Fruit fly (Drosophila melanogaster) whole organism, prepupa: ENCODE data around the gene CG13784.

Source experiments
- Blimp-1 ChIP-seq: fragments of 200-800 bp; sonication (Bioruptor generic); optimal IDR thresholded peaks from 3 replicates; lab custom pipeline; 2017; ENCODE audit warnings: missing biosample characterization, missing genetic modification characterization, mild to moderate bottlenecking, moderate library complexity, missing genetic modification reagents
- CG10631 ChIP-seq: fragments of 200-800 bp; sonication (Bioruptor generic); optimal IDR thresholded peaks from 2 replicates; lab custom pipeline; 2016; ENCODE audit warnings: missing biosample characterization, missing genetic modification characterization
- CG10669 ChIP-seq: fragments of 200-800 bp; sonication (Bioruptor generic); optimal IDR thresholded peaks from 3 replicates; lab custom pipeline; 2018; ENCODE audit warnings: missing biosample characterization, mild to moderate bottlenecking, missing genetic modification characterization, moderate library complexity
- CG11902 ChIP-seq: fragments of 200-800 bp; sonication (Bioruptor generic); optimal IDR thresholded peaks from 3 replicates; lab custom pipeline; 2016; ENCODE audit warnings: missing biosample characterization, missing genetic modification characterization
- CG15336 ChIP-seq: fragments of 200-800 bp; sonication (Bioruptor generic); IDR thresholded peaks from 2 replicates; pipeline ENCODE4 v1.3.6; 2022; ENCODE audit warnings: missing biosample characterization, missing genetic modification characterization
- CG1621 ChIP-seq: fragments of 200-800 bp; sonication (Bioruptor generic); optimal IDR thresholded peaks from 3 replicates; lab custom pipeline; 2018; ENCODE audit warnings: missing biosample characterization, mild to moderate bottlenecking, missing genetic modification characterization
- CG16779 ChIP-seq: fragments of 200-800 bp; sonication (Bioruptor generic); optimal IDR thresholded peaks from 3 replicates; lab custom pipeline; 2017; ENCODE audit warnings: missing biosample characterization, mild to moderate bottlenecking, missing genetic modification characterization
- CG31627 ChIP-seq: fragments of 200-800 bp; sonication (Bioruptor generic); optimal IDR thresholded peaks from 3 replicates; lab custom pipeline; 2016; ENCODE audit warnings: missing biosample characterization, missing genetic modification characterization
- CG34406 ChIP-seq: fragments of 200-800 bp; sonication (Bioruptor generic); optimal IDR thresholded peaks from 3 replicates; lab custom pipeline; 2016; ENCODE audit warnings: missing biosample characterization, missing genetic modification characterization
- CG3919 ChIP-seq: fragments of 200-800 bp; sonication (Bioruptor generic); optimal IDR thresholded peaks from 3 replicates; lab custom pipeline; 2016; ENCODE audit warnings: missing biosample characterization, missing genetic modification characterization
- CG6163 ChIP-seq: fragments of 200-800 bp; sonication (Bioruptor generic); IDR thresholded peaks from 3 replicates; pipeline ENCODE4 v1.3.6; 2022; ENCODE audit warnings: missing biosample characterization, missing genetic modification characterization
- CG6808 ChIP-seq: fragments of 200-800 bp; sonication (Bioruptor generic); optimal IDR thresholded peaks from 3 replicates; lab custom pipeline; 2017; ENCODE audit warnings: missing biosample characterization, missing genetic modification characterization, mild to moderate bottlenecking, moderate library complexity, missing genetic modification reagents
- CG6854 ChIP-seq: fragments of 200-800 bp; sonication (Bioruptor generic); optimal IDR thresholded peaks from 2 replicates; lab custom pipeline; 2017; ENCODE audit warnings: missing biosample characterization, mild to moderate bottlenecking, missing genetic modification characterization
- CG8119 ChIP-seq: fragments of 200-800 bp; sonication (Bioruptor generic); IDR thresholded peaks from 3 replicates; pipeline ENCODE4 v1.3.6; 2022; ENCODE audit warnings: missing biosample characterization, missing genetic modification characterization
- CG8319 ChIP-seq: fragments of 200-800 bp; sonication (Bioruptor generic); optimal IDR thresholded peaks from 3 replicates; lab custom pipeline; 2016; ENCODE audit warnings: missing biosample characterization, missing genetic modification characterization
- CG8632 ChIP-seq: fragments of 200-800 bp; sonication (Bioruptor generic); optimal IDR thresholded peaks from 3 replicates; lab custom pipeline; 2016; ENCODE audit warnings: missing biosample characterization, missing genetic modification characterization
- Eip75B ChIP-seq: fragments of 200-800 bp; sonication (Bioruptor generic); optimal IDR thresholded peaks from 3 replicates; lab custom pipeline; 2016; ENCODE audit warnings: missing biosample characterization, missing genetic modification characterization
- Ets21C ChIP-seq: fragments of 200-800 bp; sonication (Bioruptor generic); optimal IDR thresholded peaks from 3 replicates; lab custom pipeline; 2016; ENCODE audit warnings: missing biosample characterization, missing genetic modification characterization
- Gug ChIP-seq: fragments of 200-800 bp; sonication (Bioruptor generic); IDR thresholded peaks from 2 replicates; pipeline ENCODE4 v1.3.6; 2022; ENCODE audit warnings: missing biosample characterization, missing genetic modification characterization
- Hr38 ChIP-seq: sonication (Bioruptor generic); optimal IDR thresholded peaks from 2 replicates; lab custom pipeline; 2016; ENCODE audit warnings: missing biosample characterization, missing genetic modification characterization
- Hr39 ChIP-seq: fragments of 200-800 bp; sonication (Bioruptor generic); optimal IDR thresholded peaks from 2 replicates; lab custom pipeline; 2016; ENCODE audit warnings: missing biosample characterization, missing genetic modification characterization
- Lpt ChIP-seq: fragments of 200-800 bp; sonication (Bioruptor generic); optimal IDR thresholded peaks from 3 replicates; lab custom pipeline; 2016; ENCODE audit warnings: missing biosample characterization, missing genetic modification characterization
- OdsH ChIP-seq: fragments of 200-800 bp; sonication (Bioruptor generic); optimal IDR thresholded peaks from 3 replicates; lab custom pipeline; 2016; ENCODE audit warnings: missing biosample characterization, missing genetic modification characterization
- Smox ChIP-seq: fragments of 200-800 bp; sonication (Bioruptor generic); optimal IDR thresholded peaks from 3 replicates; lab custom pipeline; 2016; ENCODE audit warnings: missing biosample characterization, missing genetic modification characterization
- Sox15 ChIP-seq: fragments of 200-800 bp; sonication (Bioruptor generic); optimal IDR thresholded peaks from 3 replicates; lab custom pipeline; 2016; ENCODE audit warnings: missing biosample characterization, missing genetic modification characterization
- achi ChIP-seq: fragments of 200-800 bp; sonication (Bioruptor generic); optimal IDR thresholded peaks from 3 replicates; lab custom pipeline; 2016; ENCODE audit warnings: missing biosample characterization, missing genetic modification characterization
- acj6 ChIP-seq: fragments of 200-800 bp; sonication (Bioruptor generic); optimal IDR thresholded peaks from 3 replicates; lab custom pipeline; 2016; ENCODE audit warnings: missing biosample characterization, missing genetic modification characterization
- cyc ChIP-seq: fragments of 200-800 bp; sonication (Bioruptor generic); optimal IDR thresholded peaks from 3 replicates; lab custom pipeline; 2016; ENCODE audit warnings: missing biosample characterization, missing genetic modification characterization
- eg ChIP-seq: fragments of 200-800 bp; sonication (Bioruptor generic); IDR thresholded peaks from 3 replicates; pipeline ENCODE4 v1.3.6; 2022; ENCODE audit warnings: missing biosample characterization, missing genetic modification characterization
- esn ChIP-seq: fragments of 200-800 bp; sonication (Bioruptor generic); optimal IDR thresholded peaks from 2 replicates; lab custom pipeline; 2016; ENCODE audit warnings: missing biosample characterization, mild to moderate bottlenecking, missing genetic modification characterization, moderate library complexity
- fkh ChIP-seq: fragments of 200-800 bp; sonication (Bioruptor generic); optimal IDR thresholded peaks from 3 replicates; lab custom pipeline; 2017; ENCODE audit warnings: missing biosample characterization, mild to moderate bottlenecking, missing genetic modification characterization, moderate library complexity
- pdm3 ChIP-seq: fragments of 200-800 bp; sonication (Bioruptor generic); optimal IDR thresholded peaks from 3 replicates; lab custom pipeline; 2016; ENCODE audit warnings: missing biosample characterization, missing genetic modification characterization
- vri ChIP-seq: fragments of 200-800 bp; sonication (Bioruptor generic); optimal IDR thresholded peaks from 3 replicates; lab custom pipeline; 2016; ENCODE audit warnings: missing biosample characterization, mild to moderate bottlenecking, missing genetic modification characterization

The CG13784 gene

DNA sequence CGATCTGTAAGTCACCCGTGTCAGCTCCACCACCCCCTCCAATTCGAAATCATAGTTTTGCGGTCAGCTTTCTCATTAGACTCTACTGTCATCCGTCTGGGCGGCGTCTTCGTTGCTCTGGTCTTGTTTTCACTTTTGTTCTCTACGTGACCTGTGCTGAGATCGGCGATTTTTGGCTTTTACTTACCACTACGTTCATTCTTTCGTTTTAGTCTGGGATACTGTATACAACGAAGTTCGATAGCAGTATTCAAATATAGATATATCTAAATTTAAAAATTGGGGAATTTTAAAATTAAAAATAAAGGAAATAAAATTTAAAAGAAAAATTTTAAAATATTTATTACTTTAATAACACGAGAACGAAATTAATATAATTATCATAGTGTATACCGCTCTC lies 33.0 kb upstream of the CG13784 start, which contains the start of gene CG13786:
TSS of gene CG13786 (minus strand) at position 101 of the 400 bp plus-strand sequence.
- TF ChIP-seq Eip75B (GFP tag; lab: Kevin White, UChicago), result no peak
- no peak for TF ChIP-seq CG8319 (GFP tag; lab: Kevin White, UChicago)
- TF ChIP-seq CG6163 (GFP tag; lab: Robert Waterston, UW), result no peak
- no peak for TF ChIP-seq CG15336 (GFP tag; lab: Robert Waterston, UW)
- TF ChIP-seq cyc (GFP tag; lab: Kevin White, UChicago), result no peak

dm6 chr2L:7249293-7249819 lies 29.5 kb upstream of the CG13784 start, which contains the start of gene Ndae1:
Gene Ndae1, minus strand, starts transcription at chr2L:7249343.
- no peak for TF ChIP-seq CG10631 (GFP tag; lab: Kevin White, UChicago)
- no peak for TF ChIP-seq CG6854 (GFP tag; lab: Kevin White, UChicago)
- no peak for TF ChIP-seq acj6 (GFP tag; lab: Kevin White, UChicago)
- TF ChIP-seq pdm3 (GFP tag; lab: Kevin White, UChicago), result no peak
- TF ChIP-seq eg (GFP tag; lab: Robert Waterston, UW), result no peak
- no peak for TF ChIP-seq CG8632 (GFP tag; lab: Kevin White, UChicago)
- no peak for TF ChIP-seq OdsH
- no peak for TF ChIP-seq CG11902 (GFP tag; lab: Kevin White, UChicago)
- TF ChIP-seq CG10669, result no peak
- TF ChIP-seq CG16779, result no peak
- no peak for TF ChIP-seq CG3919 (GFP tag; lab: Kevin White, UChicago)
- no peak for TF ChIP-seq Smox (GFP tag; lab: Kevin White, UChicago)
- TF ChIP-seq CG8119 (GFP tag; lab: Robert Waterston, UW), result peak; percentile 24; the same call in 1 of the 3 replicates
- peak; percentile 36 for TF ChIP-seq Blimp-1
- TF ChIP-seq Sox15 (GFP tag; lab: Kevin White, UChicago), result no peak
- TF ChIP-seq Gug, result no peak
- TF ChIP-seq CG34406 (GFP tag; lab: Kevin White, UChicago), result no peak
- no peak for TF ChIP-seq Hr38 (GFP tag; lab: Kevin White, UChicago)

DNA sequence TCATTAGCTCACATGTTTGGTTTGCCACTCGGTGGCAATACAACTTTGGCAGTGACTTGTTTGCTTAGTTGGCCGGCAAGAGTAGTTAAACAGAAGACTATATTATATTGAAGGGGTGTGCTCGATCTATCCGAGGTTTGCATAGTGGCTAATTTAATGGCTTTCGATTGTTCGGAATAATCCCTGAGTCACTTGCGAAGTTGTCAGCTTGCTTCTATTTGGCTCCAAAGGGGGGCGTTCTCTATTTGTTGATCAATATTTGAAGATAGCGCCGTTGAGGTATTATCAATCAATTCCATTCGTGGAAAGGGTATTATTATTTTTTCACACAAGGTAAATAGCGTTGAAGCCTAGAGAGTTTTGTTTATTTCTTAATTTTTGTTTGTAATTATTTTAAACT lies 28.3 kb upstream of the CG13784 start:
- no peak for TF ChIP-seq esn
- no peak for TF ChIP-seq Sox15 (GFP tag; lab: Kevin White, UChicago)
- TF ChIP-seq CG15336 (GFP tag; lab: Robert Waterston, UW), result no peak
- peak; percentile 80 for TF ChIP-seq fkh (GFP tag; lab: Kevin White, UChicago)
- no peak for TF ChIP-seq Hr39 (GFP tag; lab: Kevin White, UChicago)

dm6 chr2L:7242240-7242793 lies 22.5 kb upstream of the CG13784 start:
- TF ChIP-seq cyc (GFP tag; lab: Kevin White, UChicago) (no peak), vri (GFP tag; lab: Kevin White, UChicago) (peak; percentile 68)
- TF ChIP-seq, all 60 proteins: peak for 1

dm6 chr2L:7241499-7241898 lies 21.7 kb upstream of the CG13784 start:
- TF ChIP-seq CG15336 (GFP tag; lab: Robert Waterston, UW), result no peak
- no peak for TF ChIP-seq Lpt (GFP tag; lab: Kevin White, UChicago)
- no peak for TF ChIP-seq Hr39 (GFP tag; lab: Kevin White, UChicago)
- no peak for TF ChIP-seq CG6808
- TF ChIP-seq achi (GFP tag; lab: Kevin White, UChicago), result no peak
- TF ChIP-seq CG10631 (GFP tag; lab: Kevin White, UChicago), result no peak
- TF ChIP-seq cyc (GFP tag; lab: Kevin White, UChicago), result no peak
- no peak for TF ChIP-seq CG1621 (tag; lab: Kevin White, UChicago)
- TF ChIP-seq CG31627, result no peak
- TF ChIP-seq Ets21C, result no peak
- no peak for TF ChIP-seq Smox (GFP tag; lab: Kevin White, UChicago)
- TF ChIP-seq, all 60 proteins: peak for 0
